Fruit fly (Drosophila melanogaster) whole organism, embryonic: ENCODE results near the gene Plap.

Experiments
- Awh ChIP-seq: fragments of 200-800 bp; sonication (Bioruptor generic); IDR thresholded peaks from 2 replicates; pipeline ENCODE4, ENCODE4 v1.3.6; 2022; ENCODE audit warnings: missing biosample characterization, missing genetic modification characterization
- B-H1 ChIP-seq: fragments of 200-800 bp; sonication (Bioruptor generic); IDR thresholded peaks from 3 replicates; pipeline ENCODE4 v1.3.6; 2022; ENCODE audit warnings: missing biosample characterization, missing genetic modification characterization
- Bteb2 ChIP-seq: fragments of 200-800 bp; sonication (Bioruptor generic); optimal IDR thresholded peaks from 2 replicates; lab custom pipeline; 2016; ENCODE audit warnings: missing biosample characterization, missing genetic modification characterization
- CG10462 ChIP-seq: fragments of 200-800 bp; sonication (Bioruptor generic); optimal IDR thresholded peaks from 2 replicates; lab custom pipeline; 2016; ENCODE audit warnings: missing biosample characterization, missing genetic modification characterization
- CG12236 ChIP-seq: fragments of 200-800 bp; sonication (Bioruptor generic); optimal IDR thresholded peaks from 2 replicates; lab custom pipeline; 2016; ENCODE audit warnings: missing biosample characterization, missing genetic modification characterization
- CG12769 ChIP-seq: fragments of 200-800 bp; sonication (Bioruptor generic); optimal IDR thresholded peaks from 2 replicates; lab custom pipeline; 2019; ENCODE audit warnings: missing biosample characterization, mild to moderate bottlenecking, missing genetic modification characterization, moderate library complexity
- CG13123 ChIP-seq: fragments of 200-800 bp; sonication (Bioruptor generic); optimal IDR thresholded peaks from 2 replicates; lab custom pipeline; 2016; ENCODE audit warnings: missing biosample characterization, missing genetic modification characterization
- CG16779 ChIP-seq: fragments of 200-800 bp; sonication (Bioruptor generic); IDR thresholded peaks from 2 replicates; pipeline ENCODE4 v1.3.6; 2022; ENCODE audit warnings: missing biosample characterization, missing genetic modification characterization
- CG16863 ChIP-seq: fragments of 200-800 bp; sonication (Bioruptor generic); optimal IDR thresholded peaks from 3 replicates; lab custom pipeline; 2016; ENCODE audit warnings: missing biosample characterization, missing genetic modification characterization
- CG17612 ChIP-seq: fragments of 200-800 bp; sonication (Bioruptor generic); IDR thresholded peaks from 2 replicates; pipeline ENCODE4 v1.3.6; 2022; ENCODE audit warnings: missing biosample characterization, missing genetic modification characterization
- CG2116 ChIP-seq: fragments of 200-800 bp; sonication (Bioruptor generic); optimal IDR thresholded peaks from 3 replicates; lab custom pipeline; 2018; ENCODE audit warnings: missing biosample characterization, mild to moderate bottlenecking, missing genetic modification characterization
- CG2202 ChIP-seq: fragments of 200-800 bp; sonication (Bioruptor generic); optimal IDR thresholded peaks from 2 replicates; lab custom pipeline; 2018; ENCODE audit warnings: missing biosample characterization, mild to moderate bottlenecking, missing genetic modification characterization
- CG2712 ChIP-seq: fragments of 200-800 bp; optimal IDR thresholded peaks from 3 replicates; lab custom pipeline; 2019; ENCODE audit warnings: missing biosample characterization, mild to moderate bottlenecking, missing genetic modification characterization, moderate library complexity
- CG30020 ChIP-seq: fragments of 200-800 bp; optimal IDR thresholded peaks from 2 replicates; lab custom pipeline; 2019; ENCODE audit warnings: missing biosample characterization, mild to moderate bottlenecking, missing genetic modification characterization, moderate library complexity
- CG33213 ChIP-seq: fragments of 200-800 bp; sonication (Bioruptor generic); optimal IDR thresholded peaks from 3 replicates; lab custom pipeline; 2016; ENCODE audit warnings: missing biosample characterization, missing genetic modification characterization
- CG3407 ChIP-seq: fragments of 200-800 bp; sonication (Bioruptor generic); optimal IDR thresholded peaks from 2 replicates; lab custom pipeline; 2018; ENCODE audit warnings: missing biosample characterization, mild to moderate bottlenecking, missing genetic modification characterization
- CG3838 ChIP-seq: fragments of 200-800 bp; sonication (Bioruptor generic); optimal IDR thresholded peaks from 3 replicates; lab custom pipeline; 2016; ENCODE audit warnings: missing biosample characterization, missing genetic modification characterization
- CG5245 ChIP-seq: fragments of 200-800 bp; sonication (Bioruptor generic); optimal IDR thresholded peaks from 3 replicates; lab custom pipeline; 2016; ENCODE audit warnings: missing biosample characterization, missing genetic modification characterization
- CG7271 ChIP-seq: fragments of 200-800 bp; sonication (Bioruptor generic); optimal IDR thresholded peaks from 2 replicates; lab custom pipeline; 2018; ENCODE audit warnings: missing biosample characterization, mild to moderate bottlenecking, missing genetic modification characterization, moderate library complexity
- CG7963 ChIP-seq: fragments of 200-800 bp; sonication (Bioruptor generic); IDR thresholded peaks from 3 replicates; pipeline ENCODE4 v1.3.6; 2022; ENCODE audit warnings: missing biosample characterization, missing genetic modification characterization; ENCODE audit not compliant: partially characterized antibody
- Chrac-16 ChIP-seq: fragments of 200-800 bp; sonication (Bioruptor generic); optimal IDR thresholded peaks from 3 replicates; lab custom pipeline; 2016; ENCODE audit warnings: missing biosample characterization, missing genetic modification characterization
- CkIIα-i1 ChIP-seq: fragments of 200-800 bp; sonication (Bioruptor generic); IDR thresholded peaks from 2 replicates; pipeline ENCODE4 v1.3.6; 2022; ENCODE audit warnings: missing biosample characterization, missing genetic modification characterization
- Doc2 ChIP-seq: fragments of 200-800 bp; sonication (Bioruptor generic); IDR thresholded peaks from 2 replicates; pipeline ENCODE4 v1.3.6; 2022; ENCODE audit warnings: missing biosample characterization, missing genetic modification characterization
- E2f2 ChIP-seq: fragments of 200-800 bp; sonication (Bioruptor generic); IDR thresholded peaks from 2 replicates; pipeline ENCODE4 v1.3.6; 2022; ENCODE audit warnings: missing biosample characterization, missing genetic modification characterization
- Hmx ChIP-seq: fragments of 200-800 bp; sonication (Bioruptor generic); optimal IDR thresholded peaks from 2 replicates; lab custom pipeline; 2016; ENCODE audit warnings: missing biosample characterization, missing genetic modification characterization
- MBD-R2 ChIP-seq: fragments of 200-800 bp; sonication (Bioruptor generic); IDR thresholded peaks from 2 replicates; pipeline ENCODE4 v1.3.6; 2022; ENCODE audit warnings: missing biosample characterization, missing genetic modification characterization
- Med ChIP-seq: fragments of 200-800 bp; sonication (Bioruptor generic); peaks from one replicate; lab custom pipeline; 2016; ENCODE audit warnings: missing biosample characterization, missing genetic modification characterization, mild to moderate bottlenecking, inconsistent platforms, moderate library complexity
- NC2β ChIP-seq: fragments of 200-800 bp; sonication (Bioruptor generic); optimal IDR thresholded peaks from 2 replicates; lab custom pipeline; 2016; ENCODE audit warnings: missing biosample characterization, missing genetic modification characterization
- Neu2 ChIP-seq: fragments of 200-800 bp; sonication (Bioruptor generic); optimal IDR thresholded peaks from 3 replicates; lab custom pipeline; 2016; ENCODE audit warnings: missing biosample characterization, missing genetic modification characterization, borderline replicate concordance
- Opbp ChIP-seq: fragments of 200-800 bp; sonication (Bioruptor generic); IDR thresholded peaks from 3 replicates; pipeline ENCODE4 v1.3.6; 2022; ENCODE audit warnings: missing biosample characterization, missing genetic modification characterization; ENCODE audit not compliant: partially characterized antibody
- Scr ChIP-seq: fragments of 200-800 bp; sonication (Bioruptor generic); IDR thresholded peaks from 2 replicates; pipeline ENCODE4 v1.3.6; 2022; ENCODE audit warnings: missing biosample characterization, missing genetic modification characterization; ENCODE audit not compliant: partially characterized antibody
- Xrp1 ChIP-seq: fragments of 200-800 bp; sonication (Bioruptor generic); IDR thresholded peaks from 2 replicates; pipeline ENCODE4 v1.3.6; 2022; ENCODE audit warnings: missing biosample characterization, missing genetic modification characterization
- ac ChIP-seq: fragments of 200-800 bp; sonication (Bioruptor generic); optimal IDR thresholded peaks from 3 replicates; lab custom pipeline; 2017; ENCODE audit warnings: missing biosample characterization, mild to moderate bottlenecking, missing genetic modification characterization
- ato ChIP-seq: fragments of 200-800 bp; sonication (Bioruptor generic); IDR thresholded peaks from 2 replicates; pipeline ENCODE4 v1.3.6; 2022; ENCODE audit warnings: missing biosample characterization, missing genetic modification characterization; ENCODE audit not compliant: partially characterized antibody
- bcd ChIP-seq: fragments of 200-800 bp; sonication (Bioruptor generic); optimal IDR thresholded peaks from 2 replicates; lab custom pipeline; 2017; ENCODE audit warnings: missing biosample characterization, mild to moderate bottlenecking, missing genetic modification characterization
- caup ChIP-seq: fragments of 200-800 bp; sonication (Bioruptor generic); optimal IDR thresholded peaks from 3 replicates; lab custom pipeline; 2017; ENCODE audit warnings: missing biosample characterization, mild to moderate bottlenecking, missing genetic modification characterization, moderate library complexity; ENCODE audit not compliant: severe bottlenecking
- ci ChIP-seq: fragments of 200-800 bp; sonication (Bioruptor generic); IDR thresholded peaks from 3 replicates; pipeline ENCODE4 v1.3.6; 2022; ENCODE audit warnings: missing biosample characterization, missing genetic modification characterization
- croc ChIP-seq: fragments of 200-800 bp; sonication (Bioruptor generic); conservative IDR thresholded peaks from 3 replicates; pipeline ENCODE4 v1.3.6; 2022; ENCODE audit warnings: missing biosample characterization, missing genetic modification characterization
- cwo ChIP-seq: fragments of 200-800 bp; sonication (Bioruptor generic); optimal IDR thresholded peaks from 3 replicates; lab custom pipeline; 2017; ENCODE audit warnings: missing biosample characterization, missing genetic modification characterization, mild to moderate bottlenecking, moderate library complexity, missing genetic modification reagents
- fd96Cb ChIP-seq: fragments of 200-800 bp; sonication (Bioruptor generic); optimal IDR thresholded peaks from 2 replicates; lab custom pipeline; 2018; ENCODE audit warnings: missing biosample characterization, mild to moderate bottlenecking, missing genetic modification characterization, moderate library complexity
- gcm ChIP-seq: fragments of 200-800 bp; sonication (Bioruptor generic); optimal IDR thresholded peaks from 2 replicates; lab custom pipeline; 2019; ENCODE audit warnings: missing biosample characterization, mild to moderate bottlenecking, missing genetic modification characterization, moderate library complexity
- hbn ChIP-seq: fragments of 200-800 bp; sonication (Bioruptor generic); IDR thresholded peaks from 2 replicates; pipeline ENCODE4 v1.3.6; 2022; ENCODE audit warnings: missing biosample characterization, missing genetic modification characterization; ENCODE audit not compliant: partially characterized antibody
- org-1 ChIP-seq: fragments of 200-800 bp; sonication (Bioruptor generic); optimal IDR thresholded peaks from 2 replicates; lab custom pipeline; 2017; ENCODE audit warnings: missing biosample characterization, missing genetic modification characterization
- otp ChIP-seq: fragments of 200-800 bp; sonication (Bioruptor generic); IDR thresholded peaks from 3 replicates; pipeline ENCODE4, ENCODE4 v1.3.6; 2022; ENCODE audit warnings: missing biosample characterization, missing genetic modification characterization
- sna ChIP-seq: fragments of 200-800 bp; sonication (Bioruptor generic); IDR thresholded peaks from 2 replicates; pipeline ENCODE4 v1.3.6; 2022; ENCODE audit warnings: missing biosample characterization, missing genetic modification characterization; ENCODE audit not compliant: partially characterized antibody
- ssp ChIP-seq: fragments of 200-800 bp; sonication (Bioruptor generic); IDR thresholded peaks from 2 replicates; pipeline ENCODE4 v1.3.6; 2022; ENCODE audit warnings: missing biosample characterization, missing genetic modification characterization
- sug ChIP-seq: fragments of 200-800 bp; optimal IDR thresholded peaks from 2 replicates; lab custom pipeline; 2019; ENCODE audit warnings: missing biosample characterization, mild to moderate bottlenecking, missing genetic modification characterization, moderate library complexity

Gene Plap

dm6 chr2L:1147656-1148055 is 22.5 kb downstream of the Plap start (continued):
- TF ChIP-seq sug (tag; lab: Kevin White, UChicago) (no peak), org-1 (GFP tag; lab: Kevin White, UChicago) (no peak), CG2116 (GFP tag; lab: Kevin White, UChicago) (peak; percentile 70), otp (GFP tag; lab: Robert Waterston, UW) (no peak), CG12769 (no peak), CG17612 (GFP tag; lab: Robert Waterston, UW) (no peak), CG7271 (tag; lab: Kevin White, UChicago) (no peak), ci (GFP tag; lab: Robert Waterston, UW) (no peak), CG16863 (no peak), Scr (GFP tag; lab: Robert Waterston, UW) (peak; percentile 58), fd96Cb (tag; lab: Kevin White, UChicago) (no peak), gcm (GFP tag; lab: Kevin White, UChicago) (peak; percentile 88), CG3838 (no peak), ac (GFP tag; lab: Kevin White, UChicago) (no peak), CG13123 (GFP tag; lab: Kevin White, UChicago) (no peak), sna (GFP tag; lab: Robert Waterston, UW) (peak; percentile 53), croc (GFP tag; lab: Robert Waterston, UW) (no peak), Bteb2 (GFP tag; lab: Kevin White, UChicago) (no peak), hbn (GFP tag; lab: Robert Waterston, UW) (peak; percentile 53; the same call in 1 of the 2 replicates), CG2202 (tag; lab: Kevin White, UChicago) (no peak), ato (peak; percentile 31; the same call in 1 of the 2 replicates), bcd (GFP tag; lab: Kevin White, UChicago) (no peak)

- TF ChIP-seq CG16779 (GFP tag; lab: Robert Waterston, UW) (no peak), CG10462 (GFP tag; lab: Kevin White, UChicago) (peak; percentile 1), Opbp (GFP tag; lab: Robert Waterston, UW) (no peak), Hmx (GFP tag; lab: Kevin White, UChicago) (no peak), CG5245 (GFP tag; lab: Kevin White, UChicago) (no peak), MBD-R2 (GFP tag; lab: Robert Waterston, UW) (no peak; the same call in 1 of the 2 replicates), caup (GFP tag; lab: Kevin White, UChicago) (peak; percentile 23), CG3407 (GFP tag; lab: Kevin White, UChicago) (no peak), ci (GFP tag; lab: Robert Waterston, UW) (peak; percentile 69; the same call in 2 of the 3 replicates), CG7963 (no peak), Xrp1 (GFP tag; lab: Robert Waterston, UW) (peak; percentile 63), NC2β (peak; percentile 8), Bteb2 (GFP tag; lab: Kevin White, UChicago) (no peak), CG33213 (no peak), ssp (GFP tag; lab: Robert Waterston, UW) (no peak), org-1 (GFP tag; lab: Kevin White, UChicago) (peak; percentile 37), Doc2 (GFP tag; lab: Robert Waterston, UW) (no peak), Neu2 (GFP tag; lab: Kevin White, UChicago) (no peak), E2f2 (GFP tag; lab: Robert Waterston, UW) (no peak; the same call in 1 of the 2 replicates), CG2712 (tag; lab: Kevin White, UChicago) (peak; percentile 78), Awh (GFP tag; lab: Robert Waterston, UW) (no peak), CG12236 (GFP tag; lab: Kevin White, UChicago) (no peak), CG30020 (tag; lab: Kevin White, UChicago) (no peak), Med (GFP tag; lab: Kevin White, UChicago) (peak; percentile 87), B-H1 (GFP tag; lab: Robert Waterston, UW) (no peak), CkIIα-i1 (GFP tag; lab: Robert Waterston, UW) (no peak), cwo (GFP tag; lab: Kevin White, UChicago) (peak; percentile 53), Chrac-16 (peak; percentile 39)
Measured at dm6 chr2L:1144371-1145360, 25.5 kb downstream of the Plap start.
